Fruit fly (Drosophila melanogaster) whole organism, embryonic: Measurements from ENCODE around the gene IntS10.
A peak's percentile ranks its signal among the peaks of the same experiment; 100 is the strongest.

Experiments
- Atf6 ChIP-seq: fragments of 200-800 bp; sonication (Bioruptor generic); IDR thresholded peaks from 2 replicates; pipeline ENCODE4 v1.3.6; 2022; ENCODE audit warnings: missing biosample characterization, missing genetic modification characterization
- B-H2 ChIP-seq: fragments of 200-800 bp; sonication (Bioruptor generic); optimal IDR thresholded peaks from 2 replicates; lab custom pipeline; 2018; ENCODE audit warnings: missing biosample characterization, mild to moderate bottlenecking, missing genetic modification characterization
- Bdp1 ChIP-seq: fragments of 200-800 bp; sonication (Bioruptor generic); optimal IDR thresholded peaks from 3 replicates; lab custom pipeline; 2016; ENCODE audit warnings: missing biosample characterization, missing genetic modification characterization
- C15 ChIP-seq: fragments of 200-800 bp; sonication (Bioruptor generic); IDR thresholded peaks from 3 replicates; pipeline ENCODE4 v1.3.6; 2022; ENCODE audit warnings: missing biosample characterization, missing genetic modification characterization
- CG10565 ChIP-seq: fragments of 200-800 bp; sonication (Bioruptor generic); optimal IDR thresholded peaks from 3 replicates; lab custom pipeline; 2016; ENCODE audit warnings: missing biosample characterization, mild to moderate bottlenecking, missing genetic modification characterization
- CG11085 ChIP-seq: fragments of 200-800 bp; sonication (Bioruptor generic); IDR thresholded peaks from 2 replicates; pipeline ENCODE4 v1.3.6; 2022; ENCODE audit warnings: missing biosample characterization, missing genetic modification characterization
- CG11398 ChIP-seq: fragments of 200-800 bp; sonication (Bioruptor generic); optimal IDR thresholded peaks from 2 replicates; lab custom pipeline; 2016; ENCODE audit warnings: missing biosample characterization, missing genetic modification characterization
- CG12744 ChIP-seq: fragments of 200-800 bp; sonication (Bioruptor generic); optimal IDR thresholded peaks from 2 replicates; lab custom pipeline; 2016; ENCODE audit warnings: missing biosample characterization, missing genetic modification characterization
- CG14441 ChIP-seq: fragments of 200-800 bp; sonication (Bioruptor generic); IDR thresholded peaks from 2 replicates; pipeline ENCODE4 v1.3.6; 2022; ENCODE audit warnings: missing biosample characterization, missing genetic modification characterization
- CG17802 ChIP-seq: fragments of 200-800 bp; sonication (Bioruptor generic); optimal IDR thresholded peaks from 2 replicates; lab custom pipeline; 2018; ENCODE audit warnings: missing biosample characterization, mild to moderate bottlenecking, missing genetic modification characterization, moderate library complexity
- CG1832 ChIP-seq: fragments of 200-800 bp; sonication (Bioruptor generic); optimal IDR thresholded peaks from 2 replicates; lab custom pipeline; 2017; ENCODE audit warnings: missing biosample characterization, mild to moderate bottlenecking, missing genetic modification characterization, inconsistent platforms
- CG18619 ChIP-seq: fragments of 200-800 bp; sonication (Bioruptor generic); optimal IDR thresholded peaks from 3 replicates; lab custom pipeline; 2017; ENCODE audit warnings: missing biosample characterization, mild to moderate bottlenecking, missing genetic modification characterization
- CG2116 ChIP-seq: fragments of 200-800 bp; sonication (Bioruptor generic); optimal IDR thresholded peaks from 3 replicates; lab custom pipeline; 2018; ENCODE audit warnings: missing biosample characterization, mild to moderate bottlenecking, missing genetic modification characterization
- CG30403 ChIP-seq: fragments of 200-800 bp; sonication (Bioruptor generic); optimal IDR thresholded peaks from 3 replicates; lab custom pipeline; 2016; ENCODE audit warnings: missing biosample characterization, missing genetic modification characterization
- CG3163 ChIP-seq: fragments of 200-800 bp; sonication (Bioruptor generic); optimal IDR thresholded peaks from 3 replicates; lab custom pipeline; 2016; ENCODE audit warnings: missing biosample characterization, missing genetic modification characterization
- CG32532 ChIP-seq: fragments of 200-800 bp; sonication (Bioruptor generic); IDR thresholded peaks from 2 replicates; pipeline ENCODE4 v1.3.6; 2022; ENCODE audit warnings: missing biosample characterization, missing genetic modification characterization
- CG34376 ChIP-seq: fragments of 200-800 bp; sonication (Bioruptor generic); optimal IDR thresholded peaks from 2 replicates; lab custom pipeline; 2018; ENCODE audit warnings: missing biosample characterization, mild to moderate bottlenecking, missing genetic modification characterization
- CG43689 ChIP-seq: fragments of 200-800 bp; sonication (Bioruptor generic); IDR thresholded peaks from 2 replicates; pipeline ENCODE4 v1.3.6; 2022; ENCODE audit warnings: missing biosample characterization, missing genetic modification characterization
- CG4854 ChIP-seq: fragments of 200-800 bp; sonication (Bioruptor generic); optimal IDR thresholded peaks from 2 replicates; lab custom pipeline; 2016; ENCODE audit warnings: missing biosample characterization, missing genetic modification characterization, inconsistent platforms
- CG5180 ChIP-seq: fragments of 200-800 bp; sonication (Bioruptor generic); optimal IDR thresholded peaks from 3 replicates; lab custom pipeline; 2017; ENCODE audit warnings: missing biosample characterization, missing genetic modification characterization, mild to moderate bottlenecking, moderate library complexity, missing genetic modification reagents
- Dek ChIP-seq: fragments of 200-800 bp; sonication (Bioruptor generic); optimal IDR thresholded peaks from 3 replicates; lab custom pipeline; 2019; ENCODE audit warnings: missing biosample characterization, mild to moderate bottlenecking, missing genetic modification characterization, moderate library complexity
- Dip2 ChIP-seq: fragments of 200-800 bp; sonication (Bioruptor generic); IDR thresholded peaks from 2 replicates; pipeline ENCODE4 v1.3.6; 2022; ENCODE audit warnings: missing biosample characterization, missing genetic modification characterization
- Hsf ChIP-seq: fragments of 200-800 bp; sonication (Bioruptor generic); optimal IDR thresholded peaks from 3 replicates; lab custom pipeline; 2016; ENCODE audit warnings: missing biosample characterization, missing genetic modification characterization
- Lhr ChIP-seq: fragments of 200-800 bp; sonication (Bioruptor generic); optimal IDR thresholded peaks from 3 replicates; lab custom pipeline; 2017; ENCODE audit warnings: mild to moderate bottlenecking, missing biosample characterization, missing genetic modification reagents, missing genetic modification characterization
- Mrtf ChIP-seq: fragments of 200-800 bp; sonication (Bioruptor generic); IDR thresholded peaks from 3 replicates; pipeline ENCODE4 v1.3.6; 2022; ENCODE audit warnings: missing biosample characterization, missing genetic modification characterization
- NK7.1 ChIP-seq: fragments of 200-800 bp; sonication (Bioruptor generic); optimal IDR thresholded peaks from 3 replicates; lab custom pipeline; 2016; ENCODE audit warnings: missing biosample characterization, missing genetic modification characterization
- Nf-YB ChIP-seq: fragments of 200-800 bp; sonication (Bioruptor generic); optimal IDR thresholded peaks from 3 replicates; lab custom pipeline; 2019; ENCODE audit warnings: missing biosample characterization, mild to moderate bottlenecking, missing genetic modification characterization, moderate library complexity
- Rx ChIP-seq: fragments of 200-800 bp; sonication (Bioruptor generic); IDR thresholded peaks from 2 replicates; pipeline ENCODE4 v1.3.6; 2022; ENCODE audit warnings: missing biosample characterization, missing genetic modification characterization
- Sox102F ChIP-seq: fragments of 200-800 bp; sonication (Bioruptor generic); optimal IDR thresholded peaks from 2 replicates; lab custom pipeline; 2018; ENCODE audit warnings: missing biosample characterization, mild to moderate bottlenecking, missing genetic modification characterization, moderate library complexity
- Stat92E ChIP-seq, 3 experiments: fragments of >200 bp in 2 of 3; fragments of 200-800 bp in 1 of 3; sonication (Bioruptor generic) in 1 of 3; optimal IDR thresholded peaks; 2 replicates each; lab custom pipeline; 2017 to 2019; ENCODE audit warnings: missing biosample characterization in 3 of 3, missing genetic modification characterization in 3 of 3, mild to moderate bottlenecking in 1 of 3, moderate library complexity in 1 of 3
- ab ChIP-seq: fragments of 200-800 bp; sonication (Bioruptor generic); optimal IDR thresholded peaks from 2 replicates; lab custom pipeline; 2016; ENCODE audit warnings: missing biosample characterization, missing genetic modification characterization
- amos ChIP-seq: fragments of 200-800 bp; sonication (Bioruptor generic); IDR thresholded peaks from 2 replicates; pipeline ENCODE4 v1.3.6; 2022; ENCODE audit warnings: missing biosample characterization, missing genetic modification characterization; ENCODE audit not compliant: partially characterized antibody
- ap ChIP-seq: fragments of 200-800 bp; sonication (Bioruptor generic); IDR thresholded peaks from 2 replicates; pipeline ENCODE4 v1.3.6; 2022; ENCODE audit warnings: missing biosample characterization, missing genetic modification characterization
- ara ChIP-seq: fragments of 200-800 bp; sonication (Bioruptor generic); IDR thresholded peaks from 2 replicates; pipeline ENCODE4 v1.3.6; 2022; ENCODE audit warnings: missing biosample characterization, missing genetic modification characterization
- cad ChIP-seq: fragments of >200 bp; optimal IDR thresholded peaks from 2 replicates; lab custom pipeline; 2017; ENCODE audit warnings: missing biosample characterization, missing genetic modification characterization
- chinmo ChIP-seq: fragments of 200-800 bp; sonication (Bioruptor generic); IDR thresholded peaks from 4 replicates; pipeline ENCODE4 v1.3.6; 2022; ENCODE audit warnings: missing biosample characterization, missing genetic modification characterization; ENCODE audit not compliant: partially characterized antibody
- ci ChIP-seq: fragments of 200-800 bp; sonication (Bioruptor generic); IDR thresholded peaks from 3 replicates; pipeline ENCODE4 v1.3.6; 2022; ENCODE audit warnings: missing biosample characterization, missing genetic modification characterization
- ems ChIP-seq: fragments of 200-800 bp; sonication (Bioruptor generic); optimal IDR thresholded peaks from 3 replicates; lab custom pipeline; 2016; ENCODE audit warnings: missing biosample characterization, missing genetic modification characterization
- ewg ChIP-seq: fragments of 200-800 bp; sonication (Bioruptor generic); optimal IDR thresholded peaks from 3 replicates; lab custom pipeline; 2017; ENCODE audit warnings: mild to moderate bottlenecking, missing biosample characterization, missing genetic modification reagents, missing genetic modification characterization
- gro ChIP-seq: fragments of 200-800 bp; sonication (Bioruptor generic); optimal IDR thresholded peaks from 2 replicates; lab custom pipeline; 2016; ENCODE audit warnings: missing biosample characterization, missing genetic modification characterization
- lmd ChIP-seq: fragments of 200-800 bp; sonication (Bioruptor generic); IDR thresholded peaks from 2 replicates; pipeline ENCODE4 v1.3.6; 2022; ENCODE audit warnings: missing biosample characterization, missing genetic modification characterization
- mirr ChIP-seq: fragments of 200-800 bp; sonication (Bioruptor generic); optimal IDR thresholded peaks from 3 replicates; lab custom pipeline; 2018; ENCODE audit warnings: missing biosample characterization, mild to moderate bottlenecking, missing genetic modification characterization
- nerfin-2 ChIP-seq: fragments of 200-800 bp; sonication (Bioruptor generic); IDR thresholded peaks from 2 replicates; pipeline ENCODE4 v1.3.6; 2022; ENCODE audit warnings: missing biosample characterization, missing genetic modification characterization; ENCODE audit not compliant: partially characterized antibody
- pros ChIP-seq: fragments of 200-800 bp; sonication (Bioruptor generic); optimal IDR thresholded peaks from 3 replicates; lab custom pipeline; 2019; ENCODE audit warnings: missing biosample characterization, mild to moderate bottlenecking, missing genetic modification characterization, moderate library complexity
- rib ChIP-seq: fragments of 200-800 bp; sonication (Bioruptor generic); IDR thresholded peaks from 2 replicates; pipeline ENCODE4 v1.3.6; 2022; ENCODE audit warnings: missing biosample characterization, missing genetic modification characterization
- sr ChIP-seq: fragments of 200-800 bp; sonication (Bioruptor generic); IDR thresholded peaks from 3 replicates; pipeline ENCODE4 v1.3.6; 2022; ENCODE audit warnings: missing biosample characterization, missing genetic modification characterization
- tap ChIP-seq: fragments of 200-800 bp; optimal IDR thresholded peaks from 3 replicates; lab custom pipeline; 2019; ENCODE audit warnings: missing biosample characterization, mild to moderate bottlenecking, missing genetic modification characterization, moderate library complexity
- unc-4 ChIP-seq: fragments of 200-800 bp; sonication (Bioruptor generic); IDR thresholded peaks from 2 replicates; pipeline ENCODE4 v1.3.6; 2022; ENCODE audit warnings: missing biosample characterization, missing genetic modification characterization; ENCODE audit not compliant: partially characterized antibody
- unpg ChIP-seq: fragments of 200-800 bp; sonication (Bioruptor generic); optimal IDR thresholded peaks from 3 replicates; lab custom pipeline; 2018; ENCODE audit warnings: missing biosample characterization, mild to moderate bottlenecking, missing genetic modification characterization, moderate library complexity
- zen2 ChIP-seq: fragments of 200-800 bp; sonication (Bioruptor generic); IDR thresholded peaks from 3 replicates; pipeline ENCODE4 v1.3.6; 2022; ENCODE audit warnings: missing biosample characterization, missing genetic modification characterization; ENCODE audit not compliant: partially characterized antibody

IntS10 gene

DNA sequence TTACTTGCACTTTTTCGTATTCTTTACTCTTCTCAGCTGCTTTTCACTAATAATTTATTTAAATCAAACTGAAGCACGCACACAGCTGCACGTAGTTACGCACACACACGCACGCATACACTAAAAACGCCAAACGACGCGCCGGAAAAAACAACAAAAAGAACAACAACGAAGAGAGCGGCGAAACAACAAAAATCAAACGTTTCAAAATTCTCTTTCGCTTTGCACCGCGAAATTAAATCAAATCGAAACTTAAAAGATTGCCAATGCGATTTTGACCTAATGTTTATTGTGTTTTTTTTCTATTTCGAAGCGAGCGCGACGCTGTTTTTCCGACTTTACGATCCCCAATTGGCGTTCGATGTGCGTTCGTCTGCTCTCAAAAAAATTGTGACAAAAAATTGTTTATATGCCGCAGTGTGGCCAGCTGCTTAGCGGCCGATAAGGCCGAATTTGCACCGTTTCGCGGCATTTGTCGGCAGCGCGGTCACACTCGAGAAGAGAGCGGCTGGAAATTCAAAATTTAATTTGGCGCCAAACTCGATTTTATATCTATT is 18.8 kb upstream of the IntS10 start (continued):
- TF ChIP-seq Nf-YB: peak; percentile 22
- no peak for TF ChIP-seq CG11398
- TF ChIP-seq zen2 (GFP tag; lab: Robert Waterston, UW): no peak
- no peak for TF ChIP-seq nerfin-2 (GFP tag; lab: Robert Waterston, UW)
- TF ChIP-seq Dek: peak; percentile 10
- peak; percentile 12 for TF ChIP-seq cad (GFP tag; lab: Kevin White, UChicago)
- no peak for TF ChIP-seq mirr (GFP tag; lab: Kevin White, UChicago)
- no peak for TF ChIP-seq ap
- TF ChIP-seq gro (GFP tag; lab: Kevin White, UChicago): peak; percentile 11
- TF ChIP-seq unc-4: no peak; the same call in 1 of the 2 replicates
- no peak for TF ChIP-seq ab (GFP tag; lab: Kevin White, UChicago)
- TF ChIP-seq ems (GFP tag; lab: Kevin White, UChicago): no peak
- no peak for TF ChIP-seq Dip2
- TF ChIP-seq ci: peak; percentile 77; the same call in 2 of the 3 replicates
- TF ChIP-seq Stat92E (GFP tag; optimal IDR thresholded peaks at IDR 0.05; lab: Kevin White, UChicago): peak in 1 of 3 experiments; percentile 7
- no peak for TF ChIP-seq Hsf (GFP tag; lab: Kevin White, UChicago)
- TF ChIP-seq pros (GFP tag; lab: Kevin White, UChicago): no peak
- TF ChIP-seq Lhr: peak; percentile 79
- TF ChIP-seq CG1832: no peak
- peak; percentile 71 for TF ChIP-seq ewg (GFP tag; lab: Kevin White, UChicago)
- no peak for TF ChIP-seq sr (GFP tag; lab: Robert Waterston, UW)
- peak; percentile 12 for TF ChIP-seq CG18619 (GFP tag; lab: Kevin White, UChicago)
- peak; percentile 33 for TF ChIP-seq CG34376
- no peak for TF ChIP-seq lmd (GFP tag; lab: Robert Waterston, UW)
- peak; percentile 47 for TF ChIP-seq CG2116 (GFP tag; lab: Kevin White, UChicago)
- no peak for TF ChIP-seq CG14441 (GFP tag; lab: Robert Waterston, UW)
- peak; percentile 37 for TF ChIP-seq B-H2 (GFP tag; lab: Kevin White, UChicago)
- TF ChIP-seq CG17802 (tag; lab: Kevin White, UChicago): no peak
- peak; percentile 55; the same call in 1 of the 2 replicates for TF ChIP-seq amos (GFP tag; lab: Robert Waterston, UW)
- TF ChIP-seq CG3163 (GFP tag; lab: Kevin White, UChicago): peak; percentile 52
- peak; percentile 52; the same call in 1 of the 4 replicates for TF ChIP-seq chinmo (GFP tag; lab: Robert Waterston, UW)
- peak; percentile 8 for TF ChIP-seq tap
- TF ChIP-seq CG12744 (GFP tag; lab: Kevin White, UChicago): no peak
- no peak for TF ChIP-seq Atf6 (GFP tag; lab: Robert Waterston, UW)
- no peak for TF ChIP-seq CG11085 (GFP tag; lab: Robert Waterston, UW)
- TF ChIP-seq Mrtf (GFP tag; lab: Robert Waterston, UW): no peak
- TF ChIP-seq CG30403 (GFP tag; lab: Kevin White, UChicago): no peak
- peak; percentile 31 for TF ChIP-seq unpg (GFP tag; lab: Kevin White, UChicago)
- TF ChIP-seq NK7.1 (GFP tag; lab: Kevin White, UChicago): no peak
- TF ChIP-seq Sox102F: no peak
- no peak for TF ChIP-seq ara (GFP tag; lab: Robert Waterston, UW)
- TF ChIP-seq CG32532 (GFP tag; lab: Robert Waterston, UW): no peak
- no peak for TF ChIP-seq CG5180 (GFP tag; lab: Kevin White, UChicago)
- no peak for TF ChIP-seq CG4854
- TF ChIP-seq Bdp1 (GFP tag; lab: Kevin White, UChicago): peak; percentile 0
- TF ChIP-seq rib: no peak
- no peak for TF ChIP-seq C15 (GFP tag; lab: Robert Waterston, UW)
- no peak for TF ChIP-seq CG10565
- TF ChIP-seq Rx (GFP tag; lab: Robert Waterston, UW): no peak
- TF ChIP-seq CG43689: no peak
